Fruit fly (Drosophila melanogaster) Kc167 (cell line): ENCODE results near the gene CG11588.

ENCODE experiments used
- Myc ChIP-seq: fragments of >200 bp; optimal IDR thresholded peaks from 2 replicates; lab custom pipeline; 2017; ENCODE audit warnings: missing external identifiers
- psq ChIP-seq: fragments of >200 bp; optimal IDR thresholded peaks from 2 replicates; lab custom pipeline; 2017; ENCODE audit warnings: missing external identifiers

dm6 chr3L:11924657-11925056, 3.3 kb downstream of the CG11588 start, which contains the start of gene SdhAL:
- TF ChIP-seq psq (lab: Kevin White, UChicago) (no peak), Myc (lab: Kevin White, UChicago) (no peak)
